Fruit fly (Drosophila melanogaster): ENCODE measurements around the gene mfr.

mfr gene

DNA sequence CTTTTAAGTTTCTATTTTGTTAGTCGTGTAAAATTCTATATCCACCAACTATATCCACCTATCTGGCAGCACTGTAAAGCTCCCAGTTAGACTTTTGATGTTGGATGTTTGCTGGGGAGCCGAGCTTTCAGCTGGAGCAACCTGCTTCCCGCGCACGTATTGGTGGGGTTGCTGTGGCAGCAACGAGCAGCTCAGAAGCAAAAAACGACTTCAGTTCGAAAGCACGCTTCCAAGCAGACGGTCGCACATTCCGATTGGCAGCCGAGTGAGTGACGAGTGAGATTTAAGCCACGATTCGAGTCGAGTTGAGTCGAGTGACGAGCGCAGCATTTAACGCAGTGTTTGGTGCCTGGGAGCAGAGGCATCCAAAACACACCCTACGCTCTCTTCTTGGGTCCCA lies at the start of gene mfr, which contains the start of gene Tsp66E:
TSS of gene mfr (minus strand) at position 340 of the 400 bp plus-strand sequence.
TSS of gene Tsp66E (plus strand) at position 168 of the 400 bp plus-strand sequence.
- TF ChIP-seq tj (GFP tag; optimal IDR thresholded peaks at IDR 0.05), result peak; percentile 4
- TF ChIP-seq toe (GFP tag; optimal IDR thresholded peaks at IDR 0.05), result no peak
- TF ChIP-seq CG12768 (GFP tag; optimal IDR thresholded peaks at IDR 0.05), result peak; percentile 15

DNA sequence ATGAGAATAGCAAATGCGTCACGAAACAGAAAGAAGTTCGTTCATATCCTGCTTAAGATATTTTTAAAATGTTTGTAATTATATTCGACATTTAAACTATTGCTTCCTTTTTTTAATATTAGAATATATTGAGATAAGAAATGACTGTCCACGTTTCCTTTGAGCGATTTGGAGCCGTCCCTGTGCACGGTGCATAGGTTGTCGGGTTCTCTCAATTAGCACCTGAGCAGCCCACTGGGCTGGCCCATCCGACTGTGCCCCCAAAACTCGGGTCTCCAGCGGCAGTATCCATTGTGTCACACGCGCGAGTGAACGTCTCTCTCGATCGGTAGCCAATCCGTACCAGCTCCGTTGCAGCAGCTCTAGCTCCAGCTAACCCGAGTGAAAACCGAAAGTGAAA lies 46.1 kb upstream of the mfr start, which contains the start of gene CG13313:
TSS of gene CG13313 (plus strand) at position 301 of the 400 bp plus-strand sequence.
- TF ChIP-seq Mnt (GFP tag; optimal IDR thresholded peaks at IDR 0.05) (no peak), ovo (GFP tag; optimal IDR thresholded peaks at IDR 0.05) (no peak), CG5204 (GFP tag; optimal IDR thresholded peaks at IDR 0.05) (no peak), toe (GFP tag; optimal IDR thresholded peaks at IDR 0.05) (no peak), CG11617 (GFP tag; optimal IDR thresholded peaks at IDR 0.05) (no peak), cnc (optimal IDR thresholded peaks at IDR 0.05) (no peak), Hr96 (GFP tag; optimal IDR thresholded peaks at IDR 0.05) (no peak), CG7101 (tag; optimal IDR thresholded peaks at IDR 0.05) (no peak), CG33017 (tag; optimal IDR thresholded peaks at IDR 0.05) (no peak), CG1620 (GFP tag; optimal IDR thresholded peaks at IDR 0.05) (no peak), cic (GFP tag; optimal IDR thresholded peaks at IDR 0.05) (no peak), Crg-1 (GFP tag; optimal IDR thresholded peaks at IDR 0.05) (no peak), tj (GFP tag; optimal IDR thresholded peaks at IDR 0.05) (no peak), CG7045 (GFP tag; optimal IDR thresholded peaks at IDR 0.05) (no peak)

- TF ChIP-seq CG7045 (GFP tag; optimal IDR thresholded peaks at IDR 0.05), result no peak
- no peak for TF ChIP-seq cnc (optimal IDR thresholded peaks at IDR 0.05)
- TF ChIP-seq cic (GFP tag; optimal IDR thresholded peaks at IDR 0.05), result no peak
- TF ChIP-seq CG14711 (tag; optimal IDR thresholded peaks at IDR 0.05), result no peak
- peak; percentile 4 for TF ChIP-seq Mnt (GFP tag; optimal IDR thresholded peaks at IDR 0.05)
- no peak for TF ChIP-seq bab1 (GFP tag; optimal IDR thresholded peaks at IDR 0.05)
- no peak for TF ChIP-seq tj (GFP tag; optimal IDR thresholded peaks at IDR 0.05)
- TF ChIP-seq kay (GFP tag; ENCODE audit: borderline replicate concordance), result peak; percentile 4
Measured at dm6 chr3L:8956669-8957068, 44.2 kb upstream of the mfr start, which contains the start of gene mRpL12. Gene mRpL12 (plus strand): TSS chr3L:8956791.

dm6 chr3L:8955199-8955598 lies 42.7 kb upstream of the mfr start:
- TF ChIP-seq tj (GFP tag; optimal IDR thresholded peaks at IDR 0.05) (no peak), cic (GFP tag; optimal IDR thresholded peaks at IDR 0.05) (no peak), cnc (optimal IDR thresholded peaks at IDR 0.05) (no peak)

DNA sequence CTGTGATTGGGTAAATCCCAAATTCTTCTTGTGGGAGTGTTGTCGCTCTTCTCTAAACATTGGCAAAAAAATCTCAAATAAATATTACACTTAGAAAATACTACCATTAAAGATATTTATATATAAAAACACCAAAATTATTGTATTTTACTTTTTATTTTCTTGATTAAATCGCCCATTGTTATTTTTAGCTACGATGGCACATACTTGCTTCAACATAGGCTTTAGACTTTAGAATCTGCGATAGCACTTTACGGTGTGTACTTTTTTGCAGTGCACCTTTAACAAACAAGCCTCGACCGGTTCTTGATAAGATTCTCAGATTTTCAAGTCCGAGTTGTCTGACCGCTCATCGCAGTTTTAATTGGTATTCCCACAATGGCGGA lies 42.2 kb upstream of the mfr start, which contains the start of gene GNBP3:
TSS of gene GNBP3 (plus strand) at position 374 of the 386 bp plus-strand sequence.
- peak; percentile 76 for TF ChIP-seq CG33017 (tag; optimal IDR thresholded peaks at IDR 0.05)
- peak; percentile 90 for TF ChIP-seq kay (GFP tag; ENCODE audit: borderline replicate concordance)
- peak; percentile 20 for TF ChIP-seq Clk (GFP tag; optimal IDR thresholded peaks at IDR 0.05)
- no peak for TF ChIP-seq Hr96 (GFP tag; optimal IDR thresholded peaks at IDR 0.05)
- no peak for TF ChIP-seq bab1 (GFP tag; optimal IDR thresholded peaks at IDR 0.05)
- peak; percentile 10 for TF ChIP-seq cic (GFP tag; optimal IDR thresholded peaks at IDR 0.05)
- TF ChIP-seq CG7101 (tag; optimal IDR thresholded peaks at IDR 0.05), result peak; percentile 62
- peak; percentile 43 for TF ChIP-seq CG14711 (tag; optimal IDR thresholded peaks at IDR 0.05)
- peak; percentile 71 for TF ChIP-seq CG12768 (GFP tag; optimal IDR thresholded peaks at IDR 0.05)
- no peak for TF ChIP-seq tj (GFP tag; optimal IDR thresholded peaks at IDR 0.05)
- no peak for TF ChIP-seq CG5204 (GFP tag; optimal IDR thresholded peaks at IDR 0.05)
- TF ChIP-seq CG7045 (GFP tag; optimal IDR thresholded peaks at IDR 0.05), result peak; percentile 44

dm6 chr3L:8953962-8954647 lies 41.6 kb upstream of the mfr start, which contains the start of the genes CG43783 and orb2:
Gene CG43783 (minus strand): TSS chr3L:8954272.
Gene orb2 (minus strand): TSS chr3L:8954463.
- TF ChIP-seq CG14711 (tag; optimal IDR thresholded peaks at IDR 0.05), result no peak
- no peak for TF ChIP-seq CG33017 (tag; optimal IDR thresholded peaks at IDR 0.05)
- TF ChIP-seq cnc (optimal IDR thresholded peaks at IDR 0.05), result no peak
- no peak for TF ChIP-seq kay (GFP tag; ENCODE audit: borderline replicate concordance)
- no peak for TF ChIP-seq Clk (GFP tag; optimal IDR thresholded peaks at IDR 0.05)
- no peak for TF ChIP-seq CG11617 (GFP tag; optimal IDR thresholded peaks at IDR 0.05)
- no peak for TF ChIP-seq Crg-1 (GFP tag; optimal IDR thresholded peaks at IDR 0.05)
- TF ChIP-seq CG12768 (GFP tag; optimal IDR thresholded peaks at IDR 0.05), result no peak
- TF ChIP-seq cic (GFP tag; optimal IDR thresholded peaks at IDR 0.05), result peak; percentile 62
- no peak for TF ChIP-seq Mnt (GFP tag; optimal IDR thresholded peaks at IDR 0.05)
- TF ChIP-seq bab1 (GFP tag; optimal IDR thresholded peaks at IDR 0.05), result peak; percentile 19
- no peak for TF ChIP-seq CG5204 (GFP tag; optimal IDR thresholded peaks at IDR 0.05)
- TF ChIP-seq ovo (GFP tag; optimal IDR thresholded peaks at IDR 0.05), result no peak
- no peak for TF ChIP-seq CG7101 (tag; optimal IDR thresholded peaks at IDR 0.05)
- no peak for TF ChIP-seq CG7045 (GFP tag; optimal IDR thresholded peaks at IDR 0.05)
- TF ChIP-seq toe (GFP tag; optimal IDR thresholded peaks at IDR 0.05), result no peak

- peak; percentile 43 for TF ChIP-seq tj (GFP tag; optimal IDR thresholded peaks at IDR 0.05)
- peak; percentile 9 for TF ChIP-seq toe (GFP tag; optimal IDR thresholded peaks at IDR 0.05)
- peak; percentile 68 for TF ChIP-seq CG11617 (GFP tag; optimal IDR thresholded peaks at IDR 0.05)
- peak; percentile 58 for TF ChIP-seq Hr96 (GFP tag; optimal IDR thresholded peaks at IDR 0.05)
- TF ChIP-seq cic (GFP tag; optimal IDR thresholded peaks at IDR 0.05), result peak; percentile 25
- peak; percentile 65 for TF ChIP-seq CG7101 (tag; optimal IDR thresholded peaks at IDR 0.05)
- TF ChIP-seq ovo (GFP tag; optimal IDR thresholded peaks at IDR 0.05), result no peak
- peak; percentile 74 for TF ChIP-seq CG5204 (GFP tag; optimal IDR thresholded peaks at IDR 0.05)
- TF ChIP-seq cnc (optimal IDR thresholded peaks at IDR 0.05), result no peak
- peak; percentile 21 for TF ChIP-seq Clk (GFP tag; optimal IDR thresholded peaks at IDR 0.05)
- peak; percentile 43 for TF ChIP-seq CG14711 (tag; optimal IDR thresholded peaks at IDR 0.05)
- TF ChIP-seq CG1620 (GFP tag; optimal IDR thresholded peaks at IDR 0.05), result peak; percentile 17
- TF ChIP-seq Crg-1 (GFP tag; optimal IDR thresholded peaks at IDR 0.05), result no peak
- TF ChIP-seq Mnt (GFP tag; optimal IDR thresholded peaks at IDR 0.05), result no peak
- no peak for TF ChIP-seq bab1 (GFP tag; optimal IDR thresholded peaks at IDR 0.05)
- no peak for TF ChIP-seq kay (GFP tag; ENCODE audit: borderline replicate concordance)
- peak; percentile 48 for TF ChIP-seq pad (GFP tag; optimal IDR thresholded peaks at IDR 0.05)
- peak; percentile 72 for TF ChIP-seq CG7045 (GFP tag; optimal IDR thresholded peaks at IDR 0.05)
- peak; percentile 65 for TF ChIP-seq CG33017 (tag; optimal IDR thresholded peaks at IDR 0.05)
- peak; percentile 69 for TF ChIP-seq CG12768 (GFP tag; optimal IDR thresholded peaks at IDR 0.05)
Measured at dm6 chr3L:8953199-8953956, 40.9 kb upstream of the mfr start.
